Fruit fly (Drosophila melanogaster): Measurements from ENCODE around the gene Tsp39D.

- no peak for TF ChIP-seq Pif1B (GFP tag; optimal IDR thresholded peaks at IDR 0.05)
- TF ChIP-seq EcR (GFP tag; optimal IDR thresholded peaks at IDR 0.05) = peak; percentile 72
- no peak for TF ChIP-seq CG17806 (tag; optimal IDR thresholded peaks at IDR 0.05)
- no peak for TF ChIP-seq CG4496 (GFP tag; IDR thresholded peaks at IDR 0.05)
- TF ChIP-seq CG8301 (tag; optimal IDR thresholded peaks at IDR 0.05) = no peak
- TF ChIP-seq CG13204 (GFP tag; optimal IDR thresholded peaks at IDR 0.05) = no peak
- no peak for TF ChIP-seq CG14655 (GFP tag; optimal IDR thresholded peaks at IDR 0.05)
- TF ChIP-seq fd96Ca (GFP tag; IDR thresholded peaks at IDR 0.05) = no peak
- TF ChIP-seq CG10348 (GFP tag; IDR thresholded peaks at IDR 0.05) = no peak
- no peak for TF ChIP-seq CG15710 (tag; optimal IDR thresholded peaks at IDR 0.05)
- TF ChIP-seq rn (GFP tag; IDR thresholded peaks at IDR 0.05) = no peak
- no peak for TF ChIP-seq CG32121 (GFP tag; IDR thresholded peaks at IDR 0.05)
- TF ChIP-seq D1 (tag; optimal IDR thresholded peaks at IDR 0.05) = no peak
- no peak for TF ChIP-seq CG9948 (tag; optimal IDR thresholded peaks at IDR 0.05)
These were observed 31.5 kb upstream of the Tsp39D start for dm6 chr2L:21312831-21313437.
